Fruit fly (Drosophila melanogaster): ENCODE data around the gene nrv1.

DNA sequence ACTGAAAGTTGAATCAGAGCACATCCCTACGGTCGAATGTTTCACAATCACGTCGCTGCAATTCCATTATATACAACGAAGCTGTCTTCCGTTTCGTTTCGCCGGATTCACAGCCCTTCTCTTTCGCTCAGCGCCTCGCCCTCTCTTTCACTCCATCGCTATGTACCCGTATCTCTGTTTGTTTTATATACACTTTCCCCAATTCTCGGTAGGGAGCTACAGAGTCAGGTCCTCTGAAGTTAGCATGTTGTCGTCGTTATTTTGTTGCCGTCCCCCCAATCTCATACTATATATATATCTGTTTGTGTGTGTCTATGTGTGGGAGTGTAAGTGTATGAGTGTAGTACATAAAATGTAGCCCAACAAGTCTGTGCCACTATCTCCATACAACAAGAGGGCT is 49.5 kb upstream of the nrv1 start:
- no peak for TF ChIP-seq usp (GFP tag; optimal IDR thresholded peaks at IDR 0.05)
- no peak for TF ChIP-seq Myc (optimal IDR thresholded peaks at IDR 0.05)
- no peak for TF ChIP-seq CrebA (GFP tag; optimal IDR thresholded peaks at IDR 0.05; ENCODE audit: borderline replicate concordance)
- TF ChIP-seq CG32264 (GFP tag; optimal IDR thresholded peaks at IDR 0.05): no peak
- no peak for TF ChIP-seq OdsH (GFP tag; optimal IDR thresholded peaks at IDR 0.05)
- TF ChIP-seq foxo (GFP tag; optimal IDR thresholded peaks at IDR 0.05): no peak
- TF ChIP-seq N (GFP tag; optimal IDR thresholded peaks at IDR 0.05): no peak
- TF ChIP-seq Hnf4 (GFP tag; optimal IDR thresholded peaks at IDR 0.05): no peak
- TF ChIP-seq GATAd (GFP tag; optimal IDR thresholded peaks at IDR 0.05): no peak
